Worm (Caenorhabditis elegans) whole organism, L1 larva: ENCODE results near the gene hpo-28.

Source experiments
- ceh-8 ChIP-seq: fragments of 200-800 bp; sonication (Bioruptor generic); optimal IDR thresholded peaks from 2 replicates; lab custom pipeline; 2018; ENCODE audit warnings: mild to moderate bottlenecking, missing genetic modification characterization, moderate library complexity, missing compliant biosample characterization
- ces-1 ChIP-seq: fragments of 150-350 bp; optimal IDR thresholded peaks from 2 replicates; lab custom pipeline; 2014; ENCODE audit warnings: missing biosample characterization, missing genetic modification reagents, missing genetic modification characterization
- efl-1 ChIP-seq, 4 experiments: fragments of 150-350 bp; optimal IDR thresholded peaks in 3 of 4; peaks in 1 of 4; 1 replicate in 1 of 4; 2 replicates in 3 of 4; lab custom pipeline; 2014; ENCODE audit warnings: missing biosample characterization in 2 of 4, missing genetic modification characterization in 2 of 4, missing genetic modification reagents in 2 of 4
- fkh-10 ChIP-seq: sonication (generic microtip); optimal IDR thresholded peaks from 2 replicates; lab custom pipeline; 2017; ENCODE audit warnings: missing biosample characterization, missing genetic modification reagents, missing genetic modification characterization
- jun-1 ChIP-seq: fragments of 150-350 bp; optimal IDR thresholded peaks from 2 replicates; lab custom pipeline; 2014; ENCODE audit warnings: missing biosample characterization, missing genetic modification reagents, missing genetic modification characterization
- lin-14 ChIP-seq: fragments of 200-800 bp; sonication (Bioruptor generic); optimal IDR thresholded peaks from 2 replicates; lab custom pipeline; 2018; ENCODE audit warnings: mild to moderate bottlenecking, missing genetic modification characterization, moderate library complexity, missing compliant biosample characterization
- nhr-237 ChIP-seq: fragments of 150-350 bp; optimal IDR thresholded peaks from 2 replicates; lab custom pipeline; 2014; ENCODE audit warnings: missing biosample characterization, missing genetic modification characterization
- nhr-77 ChIP-seq: fragments of 150-350 bp; optimal IDR thresholded peaks from 2 replicates; lab custom pipeline; 2014; ENCODE audit warnings: missing biosample characterization, missing genetic modification characterization
- pqm-1 ChIP-seq: sonication (generic microtip); optimal IDR thresholded peaks from 3 replicates; lab custom pipeline; 2017; ENCODE audit warnings: missing biosample characterization, missing genetic modification characterization
- sptf-1 ChIP-seq: fragments of 150-350 bp; optimal IDR thresholded peaks from 2 replicates; lab custom pipeline; 2014; ENCODE audit warnings: missing biosample characterization, missing genetic modification characterization
- unc-62 ChIP-seq: fragments of 150-350 bp; optimal IDR thresholded peaks from 2 replicates; lab custom pipeline; 2014; ENCODE audit warnings: missing biosample characterization, missing genetic modification reagents, missing genetic modification characterization
- xbp-1 ChIP-seq: sonication (generic microtip); optimal IDR thresholded peaks from 2 replicates; lab custom pipeline; 2016; ENCODE audit warnings: missing genetic modification characterization, missing compliant biosample characterization

DNA sequence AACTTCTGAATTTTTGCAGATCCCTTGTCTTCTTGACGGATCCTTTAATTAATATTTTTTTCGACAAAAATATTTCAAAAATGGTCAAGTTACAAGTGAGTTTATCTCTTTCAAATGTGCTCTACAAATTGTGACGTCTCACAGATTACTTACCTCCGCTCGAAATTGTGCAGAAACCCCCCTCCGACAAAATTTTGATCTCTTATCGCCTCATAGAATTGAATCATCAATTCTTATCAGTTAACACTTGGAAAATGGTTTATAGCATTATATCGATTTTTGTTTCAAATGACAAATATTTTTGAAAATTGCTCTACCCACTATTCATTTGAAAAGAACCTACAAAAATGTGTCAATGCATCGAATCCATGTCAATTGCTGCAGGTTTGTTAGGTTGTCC is 25.8 kb upstream of the hpo-28 start, which contains the start of gene B0244.10:
- no peak for TF ChIP-seq jun-1
- no peak for TF ChIP-seq efl-1 (optimal IDR thresholded peaks at IDR 0.05; lab: Kevin White, UChicago)
- TF ChIP-seq efl-1 (GFP tag; optimal IDR thresholded peaks at IDR 0.05 in 1 of 2; lab: Kevin White, UChicago): no peak
- TF ChIP-seq fkh-10 (GFP tag; lab: Kevin White, UChicago): no peak
- TF ChIP-seq ces-1 (GFP tag; lab: Kevin White, UChicago): no peak
- TF ChIP-seq ceh-8: no peak
- no peak for TF ChIP-seq unc-62 (GFP tag; lab: Kevin White, UChicago)
- TF ChIP-seq sptf-1 (tag; lab: Kevin White, UChicago): no peak
- TF ChIP-seq nhr-77 (tag; lab: Kevin White, UChicago): no peak
- no peak for TF ChIP-seq pqm-1 (tag; lab: Kevin White, UChicago)
- no peak for TF ChIP-seq lin-14 (GFP tag; lab: Kevin White, UChicago)
- TF ChIP-seq xbp-1 (tag; lab: Kevin White, UChicago): no peak
- no peak for TF ChIP-seq nhr-237 (tag; lab: Kevin White, UChicago)
